Comparison of ENCODE assay signal across 5 fruit fly cellular contexts in the genomic region with DNA sequence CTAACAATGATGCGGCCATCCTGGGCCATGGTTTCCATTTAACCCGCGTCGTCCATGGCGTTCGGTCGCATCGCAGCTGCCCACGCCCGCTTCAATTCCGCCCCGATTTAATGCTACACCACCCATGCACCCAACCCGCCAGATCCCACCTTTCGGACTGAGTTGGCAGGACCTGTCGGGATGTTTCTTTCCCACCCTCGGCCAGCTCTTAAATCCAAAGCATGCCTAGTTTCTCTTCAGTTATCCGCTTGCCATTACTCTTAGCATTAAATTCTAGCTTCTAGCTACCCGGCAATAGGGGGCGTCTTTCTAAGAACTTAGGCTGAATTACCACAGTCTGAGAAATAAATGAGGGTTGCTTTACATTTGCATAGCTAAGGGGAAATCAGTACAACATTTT.
TF ChIP-seq lines count a peak whose summit lies in the region.

No protein-coding gene starts in this region.

- peak; percentile 90 for TF ChIP-seq CTCF in S2 (optimal IDR thresholded peaks at IDR 0.05; lab: Kevin White, UChicago)
- TF ChIP-seq CTCF in whole organism, embryonic (GFP tag; optimal IDR thresholded peaks at IDR 0.05; lab: Kevin White, UChicago): peak; percentile 91

TF ChIP-seq in Kc167, 6 proteins besides CTCF, POLR2A, EP300 and RAD21:
- no peak for TF ChIP-seq ttk (optimal IDR thresholded peaks at IDR 0.05; lab: Kevin White, UChicago)
- peak; percentile 73 for TF ChIP-seq h (optimal IDR thresholded peaks at IDR 0.05; lab: Kevin White, UChicago)

TF ChIP-seq in whole organism, embryonic, 481 proteins besides CTCF, POLR2A, EP300 and RAD21 (continues in another document):
- TF ChIP-seq Nf-YB (GFP tag; optimal IDR thresholded peaks at IDR 0.05; lab: Kevin White, UChicago): peak; percentile 15
- no peak for TF ChIP-seq CG18011 (GFP tag; optimal IDR thresholded peaks at IDR 0.05; lab: Kevin White, UChicago)
- TF ChIP-seq CG8765 (GFP tag; IDR thresholded peaks at IDR 0.05; lab: Robert Waterston, UW): no peak
- TF ChIP-seq Dll (GFP tag; IDR thresholded peaks at IDR 0.05; lab: Robert Waterston, UW; ENCODE audit: partially characterized antibody): no peak
- no peak for TF ChIP-seq slp2 (GFP tag; optimal IDR thresholded peaks at IDR 0.05; lab: Kevin White, UChicago)
- TF ChIP-seq nom (GFP tag; optimal IDR thresholded peaks at IDR 0.05; lab: Kevin White, UChicago): no peak
- TF ChIP-seq CG17328 (GFP tag; IDR thresholded peaks at IDR 0.05; lab: Robert Waterston, UW): peak; percentile 34; the same call in 1 of the 2 replicates
- TF ChIP-seq BtbVII (GFP tag; optimal IDR thresholded peaks at IDR 0.05; lab: Kevin White, UChicago): peak; percentile 9
- TF ChIP-seq Chrac-16 (GFP tag; optimal IDR thresholded peaks at IDR 0.05; lab: Kevin White, UChicago): no peak
- TF ChIP-seq nerfin-2 (GFP tag; IDR thresholded peaks at IDR 0.05; lab: Robert Waterston, UW; ENCODE audit: partially characterized antibody): no peak
- no peak for TF ChIP-seq CG1602 (GFP tag; optimal IDR thresholded peaks at IDR 0.05; lab: Kevin White, UChicago)
- no peak for TF ChIP-seq Bdp1 (GFP tag; optimal IDR thresholded peaks at IDR 0.05; lab: Kevin White, UChicago)
- TF ChIP-seq vvl (GFP tag; IDR thresholded peaks at IDR 0.05; lab: Robert Waterston, UW): 0 out of 2 replicates have a peak, but pooled peaks have one; percentile 65
- no peak for TF ChIP-seq HLH54F (GFP tag; optimal IDR thresholded peaks at IDR 0.05; lab: Kevin White, UChicago)
- TF ChIP-seq CG18619 (GFP tag; optimal IDR thresholded peaks at IDR 0.05; lab: Kevin White, UChicago): no peak
- no peak for TF ChIP-seq hbn (GFP tag; IDR thresholded peaks at IDR 0.05; lab: Robert Waterston, UW; ENCODE audit: partially characterized antibody)
- no peak for TF ChIP-seq CG11093 (GFP tag; IDR thresholded peaks at IDR 0.05; lab: Robert Waterston, UW)
- TF ChIP-seq CG2875 (GFP tag; optimal IDR thresholded peaks at IDR 0.05; lab: Kevin White, UChicago): no peak
- TF ChIP-seq CG5245 (GFP tag; optimal IDR thresholded peaks at IDR 0.05; lab: Kevin White, UChicago): peak; percentile 5
- peak; percentile 33 for TF ChIP-seq Ets65A (GFP tag; lab: Kevin White, UChicago)
- TF ChIP-seq CG6654 (GFP tag; optimal IDR thresholded peaks at IDR 0.05; lab: Kevin White, UChicago): peak; percentile 9
- TF ChIP-seq trh (GFP tag; optimal IDR thresholded peaks at IDR 0.05; lab: Kevin White, UChicago): no peak
- peak; percentile 13 for TF ChIP-seq kah (GFP tag; optimal IDR thresholded peaks at IDR 0.05; lab: Kevin White, UChicago)
- TF ChIP-seq ro (GFP tag; IDR thresholded peaks at IDR 0.05; lab: Robert Waterston, UW): no peak
- no peak for TF ChIP-seq Ptx1 (GFP tag; IDR thresholded peaks at IDR 0.05; lab: Robert Waterston, UW)
- TF ChIP-seq CG1603 (tag; optimal IDR thresholded peaks at IDR 0.05; lab: Kevin White, UChicago): no peak
- no peak for TF ChIP-seq tgo (GFP tag; IDR thresholded peaks at IDR 0.05; lab: Robert Waterston, UW)
- no peak for TF ChIP-seq CrebB (tag; optimal IDR thresholded peaks at IDR 0.05; lab: Kevin White, UChicago)

TF ChIP-seq in whole organism, prepupa, 60 proteins besides CTCF, POLR2A, EP300 and RAD21:
- TF ChIP-seq Eip78C (GFP tag; lab: Kevin White, UChicago): peak; percentile 37
- no peak for TF ChIP-seq CG1621 (tag; optimal IDR thresholded peaks at IDR 0.05; lab: Kevin White, UChicago)
- no peak for TF ChIP-seq Hr39 (GFP tag; optimal IDR thresholded peaks at IDR 0.05; lab: Kevin White, UChicago)
- no peak for TF ChIP-seq CG3919 (GFP tag; optimal IDR thresholded peaks at IDR 0.05; lab: Kevin White, UChicago)
- TF ChIP-seq CG16779 (tag; optimal IDR thresholded peaks at IDR 0.05; lab: Kevin White, UChicago): no peak
- no peak for TF ChIP-seq CG11294 (GFP tag; IDR thresholded peaks at IDR 0.05; lab: Robert Waterston, UW)
- TF ChIP-seq CG8632 (GFP tag; optimal IDR thresholded peaks at IDR 0.05; lab: Kevin White, UChicago): no peak
TF ChIP-seq in whole organism, prepupa: peak in this region for 1.

TF ChIP-seq in whole organism, pupa, 21 proteins besides CTCF, POLR2A, EP300 and RAD21:
- TF ChIP-seq CG14655 (GFP tag; optimal IDR thresholded peaks at IDR 0.05; lab: Kevin White, UChicago): no peak
- peak; percentile 10 for TF ChIP-seq Pif1A (GFP tag; optimal IDR thresholded peaks at IDR 0.05; lab: Kevin White, UChicago)
